Worm (Caenorhabditis elegans): ENCODE measurements around the gene wdr-5.3.
A peak's percentile ranks its signal among the peaks of the same experiment; 100 is the strongest.

DNA sequence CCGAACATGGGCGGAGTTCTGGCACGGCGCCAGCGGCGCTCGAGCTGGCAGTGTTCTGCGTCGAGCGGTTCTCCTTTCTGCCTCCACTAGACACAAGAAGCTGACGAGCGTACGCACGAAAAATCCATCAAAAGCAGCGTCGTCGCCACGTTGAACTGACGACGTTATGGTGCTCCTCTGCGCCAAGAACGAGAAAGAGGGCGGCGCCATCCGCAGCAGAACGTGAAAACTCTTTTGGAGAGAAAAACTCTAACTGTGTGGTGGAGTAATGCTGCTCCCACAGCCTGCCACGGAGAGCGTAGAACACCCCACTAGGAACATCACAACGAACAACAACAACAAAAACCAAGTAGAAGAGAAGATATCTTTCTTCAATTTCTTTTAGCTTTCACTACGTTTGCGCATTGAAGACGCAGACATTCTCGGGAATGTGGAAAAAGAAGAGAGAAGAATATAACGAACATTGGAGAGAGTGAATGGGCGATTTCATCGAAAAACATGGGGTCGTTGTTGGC is 14.9 kb upstream of the wdr-5.3 start:
- TF ChIP-seq unc-98 (GFP tag; IDR thresholded peaks at IDR 0.05) = no peak
- TF ChIP-seq nhr-11 (tag; optimal IDR thresholded peaks at IDR 0.05) = no peak
- TF ChIP-seq lsy-2 (tag; optimal IDR thresholded peaks at IDR 0.05) = peak in 1 of 2 experiments; percentile 37
- TF ChIP-seq elt-3 (tag; optimal IDR thresholded peaks at IDR 0.05) = peak in 1 of 6 experiments; percentile 12
- TF ChIP-seq nhr-77 (tag; optimal IDR thresholded peaks at IDR 0.05) = no peak
- TF ChIP-seq lin-13 (GFP tag; optimal IDR thresholded peaks at IDR 0.05) = no peak
- no peak for TF ChIP-seq snpc-4 (tag; optimal IDR thresholded peaks at IDR 0.05)

Measured in whole organism, L1 larva.